Worm (Caenorhabditis elegans) whole organism, L2 larva: ENCODE measurements around the gene cul-1.

Experiments used
- blmp-1 ChIP-seq: sonication (generic microtip); optimal IDR thresholded peaks from 2 replicates; lab custom pipeline; 2017; ENCODE audit warnings: missing genetic modification characterization, mild to moderate bottlenecking, missing compliant biosample characterization, antibody characterized with exemption, moderate library complexity; ENCODE audit not compliant: insufficient read depth
- ceh-16 ChIP-seq: fragments of 150-350 bp; optimal IDR thresholded peaks from 2 replicates; lab custom pipeline; 2014; ENCODE audit warnings: missing biosample characterization, missing genetic modification characterization
- dmd-4 ChIP-seq: sonication (generic microtip); optimal IDR thresholded peaks from 2 replicates; lab custom pipeline; 2017; ENCODE audit warnings: missing biosample characterization, missing genetic modification characterization
- lin-11 ChIP-seq: fragments of 150-350 bp; sonication (generic microtip); optimal IDR thresholded peaks from 2 replicates; lab custom pipeline; 2014; ENCODE audit warnings: missing biosample characterization, missing genetic modification characterization, inconsistent platforms, mixed read lengths
- mab-5 ChIP-seq: fragments of 150-350 bp; optimal IDR thresholded peaks from 2 replicates; lab custom pipeline; 2014; ENCODE audit warnings: missing biosample characterization, missing genetic modification characterization
- nhr-11 ChIP-seq: fragments of 150-350 bp; optimal IDR thresholded peaks from 2 replicates; lab custom pipeline; 2014; ENCODE audit warnings: missing biosample characterization, missing genetic modification characterization
- nhr-23 ChIP-seq: fragments of 150-350 bp; optimal IDR thresholded peaks from 2 replicates; lab custom pipeline; 2014; ENCODE audit warnings: missing biosample characterization, missing genetic modification reagents, missing genetic modification characterization
- skn-1 ChIP-seq: sonication (generic microtip); optimal IDR thresholded peaks from 2 replicates; lab custom pipeline; 2017; ENCODE audit warnings: missing biosample characterization, missing genetic modification characterization
- unc-55 ChIP-seq: fragments of 150-350 bp; sonication (generic microtip); optimal IDR thresholded peaks from 3 replicates; lab custom pipeline; 2014; ENCODE audit warnings: missing biosample characterization, missing genetic modification reagents, missing genetic modification characterization
- ztf-1 ChIP-seq: fragments of 200-800 bp; sonication (Bioruptor generic); conservative IDR thresholded peaks from 2 replicates; pipeline ENCODE4 v1.3.6; 2022; ENCODE audit warnings: missing genetic modification characterization, missing compliant biosample characterization
- ztf-11 ChIP-seq: sonication (generic microtip); optimal IDR thresholded peaks from 2 replicates; lab custom pipeline; 2017; ENCODE audit warnings: missing biosample characterization, missing genetic modification characterization

The cul-1 gene

DNA sequence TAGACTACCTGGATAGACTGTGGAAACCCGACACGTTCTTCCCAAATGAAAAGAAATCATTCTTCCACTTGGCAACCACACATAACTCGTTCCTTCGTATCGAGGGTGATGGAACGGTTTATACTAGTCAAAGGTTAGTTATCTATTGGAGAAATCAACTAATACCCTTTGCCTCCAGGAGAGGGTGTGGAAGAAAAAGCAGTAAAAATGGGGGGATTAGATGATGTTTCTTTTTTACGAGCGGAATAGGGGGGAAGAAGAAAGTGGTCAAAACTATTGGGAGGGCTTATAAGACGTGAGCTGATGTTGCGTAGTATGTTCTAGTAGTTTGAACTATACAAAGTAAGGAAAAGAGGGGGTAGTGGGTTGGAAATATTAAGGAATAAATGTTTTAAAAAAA, 52.0 kb downstream of the cul-1 start:
- TF ChIP-seq ztf-11 (no peak), ztf-1 (GFP tag; lab: Robert Waterston, UW) (no peak), unc-55 (GFP tag; lab: Kevin White, UChicago) (peak; percentile 75), skn-1 (tag; lab: Kevin White, UChicago) (no peak), nhr-23 (tag; lab: Kevin White, UChicago) (no peak), nhr-11 (tag; lab: Kevin White, UChicago) (no peak), mab-5 (tag; lab: Kevin White, UChicago) (peak; percentile 72), lin-11 (tag; lab: Kevin White, UChicago) (no peak), ceh-16 (tag; lab: Kevin White, UChicago) (no peak), dmd-4 (tag; lab: Kevin White, UChicago) (no peak), blmp-1 (no peak)
